Fruit fly (Drosophila melanogaster) whole organism, pupa: ENCODE measurements around the gene CG14866.

Experiments
- CG10348 ChIP-seq: fragments of 200-800 bp; sonication (Bioruptor generic); IDR thresholded peaks from 2 replicates; pipeline ENCODE4 v1.3.6; 2022; ENCODE audit warnings: missing biosample characterization, missing genetic modification characterization
- CG12605 ChIP-seq: fragments of 200-800 bp; sonication (Bioruptor generic); IDR thresholded peaks from 2 replicates; pipeline ENCODE4 v1.3.6; 2022; ENCODE audit warnings: missing biosample characterization, missing genetic modification characterization
- CG13204 ChIP-seq: fragments of 200-800 bp; sonication (Bioruptor generic); optimal IDR thresholded peaks from 2 replicates; lab custom pipeline; 2018; ENCODE audit warnings: missing biosample characterization, mild to moderate bottlenecking, missing genetic modification characterization, moderate library complexity
- CG14655 ChIP-seq: fragments of 200-800 bp; sonication (Bioruptor generic); optimal IDR thresholded peaks from 3 replicates; lab custom pipeline; 2017; ENCODE audit warnings: mild to moderate bottlenecking, missing biosample characterization, missing genetic modification reagents, missing genetic modification characterization
- CG15710 ChIP-seq: fragments of 200-800 bp; sonication (Bioruptor generic); optimal IDR thresholded peaks from 2 replicates; lab custom pipeline; 2018; ENCODE audit warnings: missing biosample characterization, mild to moderate bottlenecking, missing genetic modification characterization, moderate library complexity
- CG17806 ChIP-seq: fragments of 200-800 bp; sonication (Bioruptor generic); optimal IDR thresholded peaks from 2 replicates; lab custom pipeline; 2018; ENCODE audit warnings: missing biosample characterization, mild to moderate bottlenecking, missing genetic modification characterization, moderate library complexity
- CG32121 ChIP-seq: fragments of 200-800 bp; sonication (Bioruptor generic); IDR thresholded peaks from 2 replicates; pipeline ENCODE4 v1.3.6; 2022; ENCODE audit warnings: missing biosample characterization, missing genetic modification characterization
- CG34367 ChIP-seq: fragments of 200-800 bp; sonication (Bioruptor generic); optimal IDR thresholded peaks from 2 replicates; lab custom pipeline; 2018; ENCODE audit warnings: missing biosample characterization, mild to moderate bottlenecking, missing genetic modification characterization
- CG4496 ChIP-seq: fragments of 200-800 bp; sonication (Bioruptor generic); IDR thresholded peaks from 3 replicates; pipeline ENCODE4 v1.3.6; 2022; ENCODE audit warnings: missing biosample characterization, missing genetic modification characterization
- CG8159 ChIP-seq: fragments of 200-800 bp; sonication (Bioruptor generic); optimal IDR thresholded peaks from 3 replicates; lab custom pipeline; 2018; ENCODE audit warnings: missing biosample characterization, mild to moderate bottlenecking, missing genetic modification characterization, moderate library complexity
- CG8301 ChIP-seq: fragments of 200-800 bp; sonication (Bioruptor generic); optimal IDR thresholded peaks from 2 replicates; lab custom pipeline; 2018; ENCODE audit warnings: missing biosample characterization, mild to moderate bottlenecking, missing genetic modification characterization
- CG9948 ChIP-seq: fragments of 200-800 bp; sonication (Bioruptor generic); optimal IDR thresholded peaks from 2 replicates; lab custom pipeline; 2018; ENCODE audit warnings: missing biosample characterization, mild to moderate bottlenecking, missing genetic modification characterization, moderate library complexity
- D1 ChIP-seq: fragments of 200-800 bp; sonication (Bioruptor generic); optimal IDR thresholded peaks from 2 replicates; lab custom pipeline; 2018; ENCODE audit warnings: missing biosample characterization, mild to moderate bottlenecking, missing genetic modification characterization, moderate library complexity
- EcR ChIP-seq: fragments of 200-800 bp; sonication (Bioruptor generic); optimal IDR thresholded peaks from 3 replicates; lab custom pipeline; 2019; ENCODE audit warnings: missing biosample characterization, missing genetic modification characterization, mild to moderate bottlenecking, moderate library complexity, missing genetic modification reagents
- Ets98B ChIP-seq: fragments of 200-800 bp; sonication (Bioruptor generic); IDR thresholded peaks from 2 replicates; pipeline ENCODE4 v1.3.6; 2022; ENCODE audit warnings: missing biosample characterization, missing genetic modification characterization
- Pif1A ChIP-seq: fragments of 200-800 bp; sonication (Bioruptor generic); optimal IDR thresholded peaks from 3 replicates; lab custom pipeline; 2016; ENCODE audit warnings: missing biosample characterization, missing genetic modification characterization
- Pif1B ChIP-seq: fragments of 200-800 bp; sonication (Bioruptor generic); optimal IDR thresholded peaks from 3 replicates; lab custom pipeline; 2016; ENCODE audit warnings: missing biosample characterization, missing genetic modification characterization
- Snoo ChIP-seq: fragments of 200-800 bp; sonication (Bioruptor generic); optimal IDR thresholded peaks from 3 replicates; lab custom pipeline; 2017; ENCODE audit warnings: missing biosample characterization, mild to moderate bottlenecking, missing genetic modification characterization, inconsistent platforms
- fd96Ca ChIP-seq: fragments of 200-800 bp; sonication (Bioruptor generic); IDR thresholded peaks from 3 replicates; pipeline ENCODE4 v1.3.6; 2022; ENCODE audit warnings: missing biosample characterization, missing genetic modification characterization
- gl ChIP-seq: fragments of 200-800 bp; sonication (Bioruptor generic); optimal IDR thresholded peaks from 2 replicates; lab custom pipeline; 2018; ENCODE audit warnings: missing biosample characterization, mild to moderate bottlenecking, missing genetic modification characterization
- rn ChIP-seq: fragments of 200-800 bp; sonication (Bioruptor generic); IDR thresholded peaks from 2 replicates; pipeline ENCODE4 v1.3.6; 2022; ENCODE audit warnings: missing biosample characterization, missing genetic modification characterization

CG14866 gene

DNA sequence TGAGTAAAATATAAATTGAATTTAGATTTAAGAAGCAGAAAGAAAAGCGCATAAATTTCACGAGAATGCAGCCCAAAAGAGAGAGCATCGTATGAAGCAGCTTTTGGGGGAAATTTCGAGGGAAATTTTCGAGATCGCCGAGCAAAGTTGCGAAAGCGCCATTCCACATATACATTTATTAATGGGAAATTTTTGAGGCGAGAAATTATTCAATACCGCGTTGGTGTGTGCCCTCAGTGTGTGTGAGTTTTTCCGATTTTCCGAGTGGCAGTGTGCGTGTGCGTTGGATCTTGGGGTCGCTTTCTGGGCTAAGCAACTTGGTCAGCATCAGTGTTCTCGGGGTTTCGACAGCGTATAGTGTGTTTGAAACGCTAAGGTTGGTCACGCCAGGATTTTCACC is 6.3 kb upstream of the CG14866 start, which contains the start of gene Tm2:
Gene Tm2, plus strand, starts transcription at position 270 of the 400 bp plus-strand sequence.
- TF ChIP-seq CG8301 = no peak
- TF ChIP-seq, all 21 proteins: peak for 0

DNA sequence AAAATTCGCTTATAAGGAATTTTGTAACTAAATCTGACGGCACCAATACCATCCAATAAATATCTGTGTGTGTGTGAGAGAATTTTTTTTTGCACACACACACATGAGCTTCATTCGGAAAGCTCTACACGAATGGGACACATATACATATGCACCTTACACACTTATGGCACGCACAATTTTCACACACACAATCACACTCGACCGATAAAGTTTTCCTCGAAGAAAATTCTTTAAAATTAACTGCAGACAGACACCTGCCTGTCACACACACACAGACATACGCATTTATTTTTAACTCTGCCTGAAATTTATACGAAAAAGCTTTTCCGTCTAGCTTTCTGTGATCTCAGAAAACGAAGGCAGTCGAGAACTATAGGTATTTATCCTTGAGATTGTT is 5.6 kb upstream of the CG14866 start:
- TF ChIP-seq CG12605 (GFP tag; lab: Robert Waterston, UW) = no peak
- no peak for TF ChIP-seq CG15710 (tag; lab: Kevin White, UChicago)
- no peak for TF ChIP-seq EcR
- no peak for TF ChIP-seq CG17806 (tag; lab: Kevin White, UChicago)
- TF ChIP-seq Pif1A (GFP tag; lab: Kevin White, UChicago) = no peak
- no peak for TF ChIP-seq Ets98B
- no peak for TF ChIP-seq rn (GFP tag; lab: Robert Waterston, UW)
- no peak for TF ChIP-seq fd96Ca (GFP tag; lab: Robert Waterston, UW)
- TF ChIP-seq gl = no peak
- no peak for TF ChIP-seq CG8159 (tag; lab: Kevin White, UChicago)
- TF ChIP-seq Snoo (tag; lab: Kevin White, UChicago) = no peak
- no peak for TF ChIP-seq CG9948 (tag; lab: Kevin White, UChicago)
- TF ChIP-seq CG14655 (GFP tag; lab: Kevin White, UChicago) = no peak
- TF ChIP-seq CG4496 (GFP tag; lab: Robert Waterston, UW) = no peak

DNA sequence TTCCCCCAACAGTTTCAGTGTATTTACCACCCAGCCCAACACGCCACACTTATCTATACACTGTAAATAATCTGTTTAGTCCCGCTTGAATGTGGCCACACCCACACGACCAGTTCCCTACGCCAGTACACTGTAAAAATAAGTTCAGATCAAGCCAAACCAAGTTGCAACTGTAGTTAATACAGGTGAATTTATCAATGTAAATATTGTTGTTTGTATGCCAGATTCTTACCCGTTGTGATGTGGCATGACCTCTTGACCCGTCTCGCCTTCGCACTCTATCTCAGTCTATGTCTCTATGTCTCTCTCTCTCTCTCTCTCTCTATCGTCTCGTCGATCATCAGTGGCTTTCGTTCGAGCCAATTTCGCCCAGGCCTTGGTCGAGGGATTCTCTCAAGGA is 2.4 kb upstream of the CG14866 start:
- TF ChIP-seq gl (no peak), EcR (no peak), fd96Ca (GFP tag; lab: Robert Waterston, UW) (no peak), CG10348 (GFP tag; lab: Robert Waterston, UW) (no peak), Pif1B (GFP tag; lab: Kevin White, UChicago) (no peak), CG15710 (tag; lab: Kevin White, UChicago) (no peak), CG13204 (GFP tag; lab: Kevin White, UChicago) (no peak)

DNA sequence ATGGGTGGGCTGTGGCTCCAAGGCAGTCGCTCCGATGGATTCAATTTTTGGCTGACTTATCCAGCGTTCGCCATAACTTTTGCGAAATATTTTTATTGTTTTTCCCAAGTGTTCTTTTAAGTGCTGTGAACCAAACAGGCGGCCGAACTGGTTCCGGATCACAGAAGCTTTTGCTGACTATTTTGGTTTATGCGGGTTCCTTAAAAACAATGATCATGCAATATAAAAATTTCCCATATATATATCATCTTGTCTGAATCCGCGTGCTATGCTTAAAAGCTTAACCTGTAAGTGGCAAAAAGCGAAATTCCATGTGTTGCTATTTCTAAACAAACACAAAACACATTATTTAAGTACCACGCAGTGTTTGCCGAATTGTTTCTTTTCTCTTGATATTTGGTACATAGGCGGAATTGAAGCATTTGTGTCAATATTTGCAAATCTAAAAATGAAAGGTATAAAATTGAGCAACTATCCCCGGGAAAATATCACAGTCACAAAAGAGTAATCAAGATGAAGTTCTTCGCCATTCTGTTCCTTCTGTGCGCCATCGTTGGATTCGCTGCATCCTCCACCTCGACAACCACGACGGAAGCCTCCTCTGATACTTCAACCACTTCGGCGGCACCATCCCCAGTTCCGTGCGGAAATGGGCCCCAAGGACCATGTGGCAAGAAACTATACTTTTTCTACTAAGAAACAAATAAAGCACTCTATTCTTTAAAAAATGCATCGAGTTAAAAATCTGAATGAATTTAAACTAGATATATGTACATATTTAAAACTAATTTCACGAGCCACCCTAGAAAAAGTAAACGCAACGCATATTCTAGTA is 3.9 kb downstream of the CG14866 start, which contains the start of the genes CG6276 and CG44040:
Gene CG6276, minus strand, starts transcription at position 158 of the 835 bp plus-strand sequence.
Gene CG44040, plus strand, starts transcription at position 467 of the 835 bp plus-strand sequence.
- TF ChIP-seq CG34367 = peak; percentile 50
- TF ChIP-seq CG8301 = peak; percentile 59
- no peak for TF ChIP-seq Pif1A (GFP tag; lab: Kevin White, UChicago)
- TF ChIP-seq gl = no peak
- peak; percentile 73 for TF ChIP-seq Ets98B
- TF ChIP-seq rn (GFP tag; lab: Robert Waterston, UW) = 0 out of 2 replicates have a peak, but pooled peaks have one; percentile 4
- TF ChIP-seq CG13204 (GFP tag; lab: Kevin White, UChicago) = no peak
- no peak for TF ChIP-seq D1 (tag; lab: Kevin White, UChicago)
- TF ChIP-seq CG14655 (GFP tag; lab: Kevin White, UChicago) = no peak
- TF ChIP-seq Snoo (tag; lab: Kevin White, UChicago) = peak; percentile 61
- TF ChIP-seq CG4496 (GFP tag; lab: Robert Waterston, UW) = peak; percentile 53; the same call in 2 of the 3 replicates
- 0 out of 2 replicates have a peak, but pooled peaks have one; percentile 9 for TF ChIP-seq CG12605 (GFP tag; lab: Robert Waterston, UW)
- peak; percentile 98 for TF ChIP-seq CG8159 (tag; lab: Kevin White, UChicago)
- peak; percentile 71 for TF ChIP-seq fd96Ca (GFP tag; lab: Robert Waterston, UW)
- TF ChIP-seq CG17806 (tag; lab: Kevin White, UChicago) = peak; percentile 44
- no peak for TF ChIP-seq CG10348 (GFP tag; lab: Robert Waterston, UW)
- peak; percentile 46 for TF ChIP-seq CG15710 (tag; lab: Kevin White, UChicago)
- no peak for TF ChIP-seq EcR
- peak; percentile 35 for TF ChIP-seq CG32121 (GFP tag; lab: Robert Waterston, UW)
- peak; percentile 25 for TF ChIP-seq CG9948 (tag; lab: Kevin White, UChicago)

DNA sequence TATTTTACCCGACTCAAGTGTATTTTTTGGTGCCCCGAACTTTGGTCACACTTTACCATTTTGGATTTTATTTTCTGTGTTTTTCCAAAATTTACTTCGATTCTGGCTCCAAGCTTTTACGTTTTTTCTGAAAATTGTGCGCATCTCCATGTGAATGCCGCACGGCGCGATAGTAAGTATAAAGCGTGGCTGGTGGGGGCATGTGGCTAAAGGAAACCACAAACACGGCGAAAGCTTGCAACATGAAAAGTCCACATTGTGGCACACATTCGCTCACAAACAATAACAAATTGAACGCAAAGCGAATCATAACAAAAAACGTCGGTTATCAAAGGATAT is 4.4 kb downstream of the CG14866 start, which contains the start of gene ear:
Gene ear, plus strand, starts transcription at position 10 of the 339 bp plus-strand sequence.
- TF ChIP-seq D1 (tag; lab: Kevin White, UChicago) = no peak
- TF ChIP-seq CG10348 (GFP tag; lab: Robert Waterston, UW) = no peak
- no peak for TF ChIP-seq Pif1A (GFP tag; lab: Kevin White, UChicago)
- TF ChIP-seq CG15710 (tag; lab: Kevin White, UChicago) = no peak
- TF ChIP-seq CG9948 (tag; lab: Kevin White, UChicago) = no peak
- no peak for TF ChIP-seq rn (GFP tag; lab: Robert Waterston, UW)
- no peak for TF ChIP-seq Snoo (tag; lab: Kevin White, UChicago)
- TF ChIP-seq fd96Ca (GFP tag; lab: Robert Waterston, UW) = no peak
- no peak for TF ChIP-seq CG17806 (tag; lab: Kevin White, UChicago)
- TF ChIP-seq EcR = no peak
- TF ChIP-seq gl = no peak
- no peak for TF ChIP-seq CG8301
- TF ChIP-seq CG8159 (tag; lab: Kevin White, UChicago) = no peak
- TF ChIP-seq CG13204 (GFP tag; lab: Kevin White, UChicago) = no peak
- TF ChIP-seq Ets98B = no peak
- no peak for TF ChIP-seq CG32121 (GFP tag; lab: Robert Waterston, UW)
- TF ChIP-seq CG4496 (GFP tag; lab: Robert Waterston, UW) = no peak
- no peak for TF ChIP-seq CG34367
- no peak for TF ChIP-seq Pif1B (GFP tag; lab: Kevin White, UChicago)
